Fruit fly (Drosophila melanogaster) whole organism, embryonic: ENCODE data around the gene Gr5a.

Experiments
- Asciz ChIP-seq: fragments of 200-800 bp; sonication (Bioruptor generic); optimal IDR thresholded peaks from 2 replicates; lab custom pipeline; 2017; ENCODE audit warnings: missing biosample characterization, mild to moderate bottlenecking, missing genetic modification characterization, missing genetic modification reagents
- Ravus ChIP-seq: fragments of 200-800 bp; sonication (Bioruptor generic); IDR thresholded peaks from 2 replicates; pipeline ENCODE4 v1.3.6; 2022; ENCODE audit warnings: missing biosample characterization, missing genetic modification characterization
- croc ChIP-seq: fragments of 200-800 bp; sonication (Bioruptor generic); conservative IDR thresholded peaks from 3 replicates; pipeline ENCODE4 v1.3.6; 2022; ENCODE audit warnings: missing biosample characterization, missing genetic modification characterization
- onecut ChIP-seq: fragments of 200-800 bp; sonication (Bioruptor generic); IDR thresholded peaks from 2 replicates; pipeline ENCODE4 v1.3.6; 2022; ENCODE audit warnings: missing biosample characterization, missing genetic modification characterization
- prd ChIP-seq, 3 experiments: fragments of >200 bp in 2 of 3; fragments of 200-800 bp in 1 of 3; sonication (Bioruptor generic) in 1 of 3; optimal IDR thresholded peaks in 2 of 3; IDR thresholded peaks in 1 of 3; 2 replicates in 2 of 3; 3 replicates in 1 of 3; pipeline versions ENCODE4 v1.3.6 to Lab custom; 2017 to 2022; ENCODE audit warnings: missing biosample characterization in 1 of 3, missing genetic modification characterization in 1 of 3
- trem ChIP-seq: fragments of 200-800 bp; optimal IDR thresholded peaks from 3 replicates; lab custom pipeline; 2019; ENCODE audit warnings: missing biosample characterization, mild to moderate bottlenecking, missing genetic modification characterization, moderate library complexity
- zf30C ChIP-seq: fragments of 200-800 bp; sonication (Bioruptor generic); optimal IDR thresholded peaks from 3 replicates; lab custom pipeline; 2018; ENCODE audit warnings: missing biosample characterization, mild to moderate bottlenecking, missing genetic modification characterization

- TF ChIP-seq Asciz (GFP tag; lab: Kevin White, UChicago) = no peak
- no peak for TF ChIP-seq trem (tag; lab: Kevin White, UChicago)
- TF ChIP-seq Ravus (GFP tag; lab: Robert Waterston, UW) = no peak
- no peak for TF ChIP-seq prd (optimal IDR thresholded peaks at IDR 0.05; lab: Kevin White, UChicago)
- no peak for TF ChIP-seq prd (GFP tag; IDR thresholded peaks at IDR 0.05; lab: Robert Waterston, UW)
- no peak for TF ChIP-seq zf30C
- TF ChIP-seq onecut (GFP tag; lab: Robert Waterston, UW) = no peak
- TF ChIP-seq croc = no peak
These were observed 32.5 kb downstream of the Gr5a start for dm6 chrX:5712966-5713365.
